Worm (Caenorhabditis elegans) whole organism, late embryonic: ENCODE measurements around the gene T20G5.9.
"Not testable (repeated sequence)": the region's sequence is repeated elsewhere in the genome, so short reads cannot be mapped to it uniquely, and the experiment has no call there.

Experiments used
- T23F11.4 ChIP-seq: fragments of 200-800 bp; sonication (Bioruptor generic); optimal IDR thresholded peaks from 2 replicates; lab custom pipeline; 2018; ENCODE audit warnings: mild to moderate bottlenecking, missing genetic modification characterization, missing compliant biosample characterization
- ama-1 ChIP-seq: fragments of 150-350 bp; optimal IDR thresholded peaks from 2 replicates; lab custom pipeline; 2014
- elt-4 ChIP-seq: sonication (generic microtip); optimal IDR thresholded peaks from 2 replicates; lab custom pipeline; 2016; ENCODE audit warnings: missing genetic modification characterization, missing compliant biosample characterization
- fax-1 ChIP-seq: sonication (generic microtip); optimal IDR thresholded peaks from 2 replicates; lab custom pipeline; 2016; ENCODE audit warnings: missing genotype, missing genetic modification characterization, missing compliant biosample characterization
- hlh-15 ChIP-seq: sonication (generic microtip); optimal IDR thresholded peaks from 2 replicates; lab custom pipeline; 2016; ENCODE audit warnings: missing genetic modification characterization, missing compliant biosample characterization
- hlh-30 ChIP-seq: sonication (generic microtip); optimal IDR thresholded peaks from 2 replicates; lab custom pipeline; 2017; ENCODE audit warnings: antibody characterized with exemption, missing genetic modification characterization, missing compliant biosample characterization; ENCODE audit not compliant: insufficient read depth
- madf-2 ChIP-seq: sonication (generic microtip); optimal IDR thresholded peaks from 2 replicates; lab custom pipeline; 2017; ENCODE audit warnings: missing genetic modification characterization, missing compliant biosample characterization
- nhr-11 ChIP-seq: fragments of 150-350 bp; optimal IDR thresholded peaks from 2 replicates; lab custom pipeline; 2014; ENCODE audit warnings: missing biosample characterization, missing genetic modification characterization
- nhr-232 ChIP-seq: sonication (generic microtip); optimal IDR thresholded peaks from 2 replicates; lab custom pipeline; 2016; ENCODE audit warnings: missing genetic modification characterization, missing compliant biosample characterization
- npax-4 ChIP-seq: sonication (generic microtip); optimal IDR thresholded peaks from 2 replicates; lab custom pipeline; 2016; ENCODE audit warnings: missing genetic modification characterization, missing compliant biosample characterization
- pha-2 ChIP-seq: sonication (generic microtip); optimal IDR thresholded peaks from 2 replicates; lab custom pipeline; 2017; ENCODE audit warnings: mild to moderate bottlenecking, missing genetic modification characterization, missing compliant biosample characterization
- pqm-1 ChIP-seq: sonication (generic microtip); optimal IDR thresholded peaks from 2 replicates; lab custom pipeline; 2016; ENCODE audit warnings: missing genetic modification characterization, missing compliant biosample characterization
- sox-4 ChIP-seq: sonication (generic microtip); optimal IDR thresholded peaks from 2 replicates; lab custom pipeline; 2017; ENCODE audit warnings: mild to moderate bottlenecking, missing genetic modification characterization, inconsistent platforms, missing compliant biosample characterization
- unc-55 ChIP-seq: sonication (generic microtip); optimal IDR thresholded peaks from 2 replicates; lab custom pipeline; 2017; ENCODE audit warnings: missing biosample characterization, missing genetic modification reagents, missing genetic modification characterization

DNA sequence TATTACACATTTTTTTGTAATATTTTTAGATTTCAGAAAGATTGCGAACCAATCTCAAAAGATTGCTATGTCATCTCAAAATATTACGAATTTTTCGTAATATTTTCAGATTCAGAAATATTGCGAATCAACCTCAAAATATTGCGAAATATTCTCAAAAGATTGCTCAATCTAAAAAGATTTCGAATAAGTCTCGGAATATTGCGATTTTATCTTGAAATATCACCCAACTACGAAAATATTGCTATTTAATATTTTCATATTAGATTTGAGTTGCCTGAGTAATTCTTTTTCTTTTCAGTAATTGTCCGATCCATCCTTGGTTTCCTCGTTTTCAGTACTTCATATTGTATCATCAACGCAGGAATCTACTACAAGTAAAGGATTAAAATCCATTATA, 12.2 kb downstream of the T20G5.9 start, which contains the start of gene Y70G10A.4:
- not testable (repeated sequence) for TF ChIP-seq nhr-11; sox-4 (tag; lab: Kevin White, UChicago); pqm-1 (tag; lab: Kevin White, UChicago); madf-2 (tag; lab: Kevin White, UChicago); nhr-232 (tag; lab: Kevin White, UChicago); unc-55; T23F11.4; fax-1 (tag; lab: Kevin White, UChicago); elt-4 (tag; lab: Kevin White, UChicago); npax-4 (tag; lab: Kevin White, UChicago); ama-1 (lab: Kevin White, UChicago); pha-2 (tag; lab: Kevin White, UChicago); hlh-15 (tag; lab: Kevin White, UChicago); hlh-30 (tag; lab: Kevin White, UChicago)
